Worm (Caenorhabditis elegans) whole organism, L3 larva: Measurements from ENCODE around the gene rsr-2.

Experiments used
- R02D3.7 ChIP-seq: fragments of 150-350 bp; optimal IDR thresholded peaks from 2 replicates; lab custom pipeline; 2014; ENCODE audit warnings: missing biosample characterization, missing genetic modification characterization
- elt-1 ChIP-seq: fragments of 150-350 bp; optimal IDR thresholded peaks from 2 replicates; lab custom pipeline; 2014; ENCODE audit warnings: missing biosample characterization, missing genetic modification characterization
- elt-2 ChIP-seq: sonication (generic microtip); optimal IDR thresholded peaks from 2 replicates; lab custom pipeline; 2016; ENCODE audit warnings: missing genetic modification reagents, mild to moderate bottlenecking, missing genetic modification characterization, missing compliant biosample characterization
- elt-3 ChIP-seq, 3 experiments: fragments of 150-350 bp in 1 of 3; sonication (generic microtip) in 2 of 3; optimal IDR thresholded peaks; 2 replicates in 2 of 3; 4 replicates in 1 of 3; lab custom pipeline; 2014 to 2017; ENCODE audit warnings: missing biosample characterization in 3 of 3, missing genetic modification characterization in 3 of 3
- eor-1 ChIP-seq, 2 experiments: fragments of 150-350 bp; optimal IDR thresholded peaks; 2 replicates each; lab custom pipeline; 2014 to 2018; ENCODE audit warnings: missing biosample characterization in 2 of 2, missing genetic modification characterization in 2 of 2
- fkh-2 ChIP-seq: fragments of 150-350 bp; optimal IDR thresholded peaks from 2 replicates; lab custom pipeline; 2014; ENCODE audit warnings: missing biosample characterization, missing genetic modification reagents, missing genetic modification characterization
- lsy-12 ChIP-seq: sonication (generic microtip); optimal IDR thresholded peaks from 2 replicates; lab custom pipeline; 2016; ENCODE audit warnings: mild to moderate bottlenecking, missing genetic modification characterization, missing compliant biosample characterization
- nfya-1 ChIP-seq: sonication (generic microtip); optimal IDR thresholded peaks from 2 replicates; lab custom pipeline; 2017; ENCODE audit warnings: missing genetic modification characterization, mild to moderate bottlenecking, missing compliant biosample characterization, antibody characterized with exemption, moderate library complexity; ENCODE audit not compliant: insufficient read depth
- nhr-11 ChIP-seq: fragments of 150-350 bp; optimal IDR thresholded peaks from 2 replicates; lab custom pipeline; 2014; ENCODE audit warnings: missing biosample characterization, missing genetic modification characterization
- nhr-77 ChIP-seq: fragments of 150-350 bp; optimal IDR thresholded peaks from 2 replicates; lab custom pipeline; 2014; ENCODE audit warnings: missing biosample characterization, missing genetic modification characterization
- ztf-11 ChIP-seq: fragments of 150-350 bp; optimal IDR thresholded peaks from 2 replicates; lab custom pipeline; 2014; ENCODE audit warnings: missing biosample characterization, missing genetic modification characterization

The rsr-2 gene

DNA sequence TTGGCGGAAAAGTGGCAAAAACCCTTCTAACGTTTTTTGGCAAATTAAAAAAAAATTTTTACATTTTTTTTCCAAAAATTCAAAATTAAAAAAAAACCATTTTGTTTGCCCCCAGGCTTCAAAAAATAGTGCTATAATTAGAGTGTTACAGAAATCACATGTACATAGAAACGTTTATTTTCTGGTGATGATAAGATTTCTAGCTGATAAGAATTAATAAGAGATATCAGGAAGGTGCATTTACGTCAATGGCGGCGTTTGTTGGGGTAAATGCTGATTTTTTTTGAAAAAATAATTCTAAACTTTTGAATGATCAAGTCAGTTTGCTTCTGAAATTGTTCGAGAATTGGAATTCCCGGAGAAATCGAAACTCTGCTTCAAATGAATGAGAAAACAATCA, 41.6 kb downstream of the rsr-2 start:
- TF ChIP-seq ztf-11 (tag; lab: Kevin White, UChicago) (no peak), elt-2 (tag; lab: Kevin White, UChicago) (peak; percentile 55)

DNA sequence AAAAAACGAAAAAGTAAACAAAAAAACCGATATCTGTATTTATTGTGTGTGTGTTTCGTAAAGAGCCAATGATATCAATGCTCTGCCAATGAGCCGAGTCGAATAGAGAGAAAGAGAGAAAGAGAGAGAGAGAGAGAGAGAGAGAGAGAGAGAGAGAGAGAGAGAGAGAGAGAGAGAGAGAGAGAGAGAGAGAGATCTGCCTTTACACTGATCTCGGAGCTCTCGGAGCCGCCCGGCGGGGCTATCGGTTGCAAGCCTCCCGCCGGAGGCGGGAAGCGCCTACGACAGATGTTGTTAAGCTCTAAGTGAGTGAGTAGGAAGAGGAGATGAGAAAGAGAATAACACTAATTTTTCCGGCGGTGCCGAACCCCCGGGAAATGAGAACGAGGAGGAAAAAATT, 43.7 kb downstream of the rsr-2 start:
- peak; percentile 39 for TF ChIP-seq nfya-1 (tag; lab: Kevin White, UChicago)
- no peak for TF ChIP-seq elt-1 (tag; lab: Kevin White, UChicago)

DNA sequence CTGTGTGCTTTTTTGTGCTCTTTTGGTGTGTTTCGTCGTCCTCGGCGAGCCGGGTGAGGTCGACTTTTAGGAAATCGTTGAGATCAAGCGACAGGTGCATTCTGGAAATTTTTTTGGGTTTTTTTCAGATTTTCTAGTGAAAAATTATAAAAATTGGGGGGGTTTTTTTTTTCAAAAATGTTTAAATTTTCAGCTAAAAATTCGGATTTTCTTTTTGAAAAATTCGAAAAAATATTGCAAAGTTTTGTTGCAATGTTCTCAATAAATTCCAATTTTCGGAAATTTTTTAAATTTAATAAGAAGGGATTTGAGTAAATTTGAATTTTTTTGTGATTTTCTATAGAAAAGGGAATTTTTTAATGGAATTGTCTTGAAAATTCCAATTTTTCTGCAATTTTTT, 49.8 kb downstream of the rsr-2 start, which contains the start of gene Y57A10A.27:
TSS of gene Y57A10A.27 (minus strand) at position 101 of the 400 bp plus-strand sequence.
- TF ChIP-seq fkh-2 (tag; lab: Kevin White, UChicago) (no peak), nhr-11 (no peak), R02D3.7 (tag; lab: Kevin White, UChicago) (no peak), nhr-77 (tag; lab: Kevin White, UChicago) (no peak), eor-1 (tag; optimal IDR thresholded peaks at IDR 0.05; lab: Kevin White, UChicago) (no peak), elt-2 (tag; lab: Kevin White, UChicago) (no peak), elt-3 (tag; optimal IDR thresholded peaks at IDR 0.05; lab: Kevin White, UChicago) (no peak), elt-1 (tag; lab: Kevin White, UChicago) (no peak), lsy-12 (tag; lab: Kevin White, UChicago) (no peak)
- TF ChIP-seq, all 47 proteins: peak for 0
